Fruit fly (Drosophila melanogaster) whole organism, embryonic: ENCODE data around the gene Lamtor5.

Experiments
- Blimp-1 ChIP-seq: fragments of 200-800 bp; sonication (Bioruptor generic); optimal IDR thresholded peaks from 3 replicates; lab custom pipeline; 2018; ENCODE audit warnings: missing biosample characterization, missing genetic modification characterization, mild to moderate bottlenecking, moderate library complexity, missing genetic modification reagents
- CG10543 ChIP-seq: fragments of 200-800 bp; sonication (Bioruptor generic); optimal IDR thresholded peaks from 3 replicates; lab custom pipeline; 2017; ENCODE audit warnings: missing biosample characterization, mild to moderate bottlenecking, missing genetic modification characterization, moderate library complexity
- CG12236 ChIP-seq: fragments of 200-800 bp; sonication (Bioruptor generic); optimal IDR thresholded peaks from 2 replicates; lab custom pipeline; 2016; ENCODE audit warnings: missing biosample characterization, missing genetic modification characterization
- CG1233 ChIP-seq: fragments of 200-800 bp; sonication (Bioruptor generic); optimal IDR thresholded peaks from 4 replicates; lab custom pipeline; 2018; ENCODE audit warnings: missing biosample characterization, mild to moderate bottlenecking, missing genetic modification characterization
- CG12942 ChIP-seq: fragments of 200-800 bp; sonication (Bioruptor generic); optimal IDR thresholded peaks from 3 replicates; lab custom pipeline; 2016; ENCODE audit warnings: missing biosample characterization, missing genetic modification characterization
- CG14441 ChIP-seq: fragments of 200-800 bp; sonication (Bioruptor generic); IDR thresholded peaks from 2 replicates; pipeline ENCODE4 v1.3.6; 2022; ENCODE audit warnings: missing biosample characterization, missing genetic modification characterization
- CG14965 ChIP-seq: fragments of 200-800 bp; sonication (Bioruptor generic); optimal IDR thresholded peaks from 2 replicates; lab custom pipeline; 2016; ENCODE audit warnings: missing biosample characterization, missing genetic modification characterization, borderline replicate concordance
- CG17612 ChIP-seq: fragments of 200-800 bp; sonication (Bioruptor generic); IDR thresholded peaks from 2 replicates; pipeline ENCODE4 v1.3.6; 2022; ENCODE audit warnings: missing biosample characterization, missing genetic modification characterization
- CG17829 ChIP-seq: fragments of 200-800 bp; optimal IDR thresholded peaks from 2 replicates; lab custom pipeline; 2019; ENCODE audit warnings: missing biosample characterization, mild to moderate bottlenecking, missing genetic modification characterization, moderate library complexity
- CG18262 ChIP-seq: fragments of 200-800 bp; optimal IDR thresholded peaks from 3 replicates; lab custom pipeline; 2019; ENCODE audit warnings: missing biosample characterization, mild to moderate bottlenecking, missing genetic modification characterization, moderate library complexity
- CG2129 ChIP-seq: fragments of 200-800 bp; sonication (Bioruptor generic); IDR thresholded peaks from 2 replicates; pipeline ENCODE4 v1.3.6; 2022; ENCODE audit warnings: missing biosample characterization, missing genetic modification characterization; ENCODE audit not compliant: partially characterized antibody
- CG2202 ChIP-seq: fragments of 200-800 bp; sonication (Bioruptor generic); optimal IDR thresholded peaks from 2 replicates; lab custom pipeline; 2018; ENCODE audit warnings: missing biosample characterization, mild to moderate bottlenecking, missing genetic modification characterization
- CG34422 ChIP-seq: fragments of 200-800 bp; sonication (Bioruptor generic); IDR thresholded peaks from 3 replicates; pipeline ENCODE4 v1.3.6; 2022; ENCODE audit warnings: missing biosample characterization, missing genetic modification characterization
- CG7745 ChIP-seq: fragments of 200-800 bp; sonication (Bioruptor generic); optimal IDR thresholded peaks from 2 replicates; lab custom pipeline; 2018; ENCODE audit warnings: missing biosample characterization, mild to moderate bottlenecking, missing genetic modification characterization, moderate library complexity
- CG8290 ChIP-seq, 3 experiments: fragments of 200-800 bp; sonication (Bioruptor generic); optimal IDR thresholded peaks; 2 replicates each; lab custom pipeline; 2016 to 2019; ENCODE audit warnings: missing biosample characterization in 3 of 3, missing genetic modification characterization in 3 of 3, mild to moderate bottlenecking in 2 of 3, moderate library complexity in 1 of 3
- CG8388 ChIP-seq: fragments of 200-800 bp; sonication (Bioruptor generic); optimal IDR thresholded peaks from 2 replicates; lab custom pipeline; 2019; ENCODE audit warnings: missing biosample characterization, mild to moderate bottlenecking, missing genetic modification characterization, moderate library complexity
- CG8478 ChIP-seq: fragments of >200 bp; optimal IDR thresholded peaks from 2 replicates; lab custom pipeline; 2018
- CTCF ChIP-seq: fragments of 200-800 bp; sonication (Bioruptor generic); optimal IDR thresholded peaks from 2 replicates; lab custom pipeline; 2017; ENCODE audit warnings: missing biosample characterization, mild to moderate bottlenecking, missing genetic modification characterization, moderate library complexity
- Camta ChIP-seq: fragments of 200-800 bp; sonication (Bioruptor generic); optimal IDR thresholded peaks from 2 replicates; lab custom pipeline; 2016; ENCODE audit warnings: missing biosample characterization, missing genetic modification characterization
- MBD-R2 ChIP-seq: fragments of 200-800 bp; sonication (Bioruptor generic); IDR thresholded peaks from 2 replicates; pipeline ENCODE4 v1.3.6; 2022; ENCODE audit warnings: missing biosample characterization, missing genetic modification characterization
- MTF-1 ChIP-seq: fragments of 200-800 bp; sonication (Bioruptor generic); optimal IDR thresholded peaks from 2 replicates; lab custom pipeline; 2018; ENCODE audit warnings: missing biosample characterization, mild to moderate bottlenecking, missing genetic modification characterization, borderline replicate concordance
- Optix ChIP-seq: fragments of 200-800 bp; sonication (Bioruptor generic); IDR thresholded peaks from 3 replicates; pipeline ENCODE4 v1.3.6; 2022; ENCODE audit warnings: missing biosample characterization, missing genetic modification characterization
- Sox100B ChIP-seq: fragments of 200-800 bp; sonication (Bioruptor generic); optimal IDR thresholded peaks from 3 replicates; lab custom pipeline; 2018; ENCODE audit warnings: missing biosample characterization, mild to moderate bottlenecking, missing genetic modification characterization
- TFAM ChIP-seq: fragments of 200-800 bp; sonication (Bioruptor generic); optimal IDR thresholded peaks from 2 replicates; lab custom pipeline; 2017; ENCODE audit warnings: missing biosample characterization, missing genetic modification characterization, inconsistent platforms
- Usf ChIP-seq: fragments of 200-800 bp; sonication (Bioruptor generic); optimal IDR thresholded peaks from 2 replicates; lab custom pipeline; 2017; ENCODE audit warnings: missing genotype, missing biosample characterization, missing genetic modification characterization
- Vsx1 ChIP-seq: fragments of 200-800 bp; sonication (Bioruptor generic); optimal IDR thresholded peaks from 2 replicates; lab custom pipeline; 2017; ENCODE audit warnings: missing biosample characterization, mild to moderate bottlenecking, missing genetic modification characterization, missing genetic modification reagents
- abd-A ChIP-seq: fragments of 200-800 bp; sonication (Bioruptor generic); optimal IDR thresholded peaks from 3 replicates; lab custom pipeline; 2019; ENCODE audit warnings: missing biosample characterization, mild to moderate bottlenecking, missing genetic modification characterization, moderate library complexity
- amos ChIP-seq: fragments of 200-800 bp; sonication (Bioruptor generic); IDR thresholded peaks from 2 replicates; pipeline ENCODE4 v1.3.6; 2022; ENCODE audit warnings: missing biosample characterization, missing genetic modification characterization; ENCODE audit not compliant: partially characterized antibody
- ase ChIP-seq: fragments of 200-800 bp; sonication (Bioruptor generic); IDR thresholded peaks from 3 replicates; pipeline ENCODE4 v1.3.6; 2022; ENCODE audit warnings: missing biosample characterization, missing genetic modification characterization
- bsh ChIP-seq, 2 experiments: fragments of 200-800 bp; sonication (Bioruptor generic); optimal IDR thresholded peaks; 2 replicates each; lab custom pipeline; 2017 to 2018; ENCODE audit warnings: mild to moderate bottlenecking in 2 of 2, missing biosample characterization in 2 of 2, missing genetic modification characterization in 2 of 2, moderate library complexity in 1 of 2
- caup ChIP-seq: fragments of 200-800 bp; sonication (Bioruptor generic); optimal IDR thresholded peaks from 3 replicates; lab custom pipeline; 2017; ENCODE audit warnings: missing biosample characterization, mild to moderate bottlenecking, missing genetic modification characterization, moderate library complexity; ENCODE audit not compliant: severe bottlenecking
- corto ChIP-seq: fragments of 200-800 bp; sonication (Bioruptor generic); optimal IDR thresholded peaks from 2 replicates; lab custom pipeline; 2016; ENCODE audit warnings: missing biosample characterization, mild to moderate bottlenecking, missing genetic modification characterization, moderate library complexity
- en ChIP-seq: fragments of 200-800 bp; sonication (Bioruptor generic); optimal IDR thresholded peaks from 2 replicates; lab custom pipeline; 2016; ENCODE audit warnings: missing biosample characterization, missing genetic modification characterization
- fd96Cb ChIP-seq: fragments of 200-800 bp; sonication (Bioruptor generic); optimal IDR thresholded peaks from 2 replicates; lab custom pipeline; 2018; ENCODE audit warnings: missing biosample characterization, mild to moderate bottlenecking, missing genetic modification characterization, moderate library complexity
- fu2 ChIP-seq: fragments of 200-800 bp; sonication (Bioruptor generic); optimal IDR thresholded peaks from 2 replicates; lab custom pipeline; 2016; ENCODE audit warnings: missing biosample characterization, missing genetic modification characterization
- gce ChIP-seq: fragments of 200-800 bp; sonication (Bioruptor generic); IDR thresholded peaks from 3 replicates; pipeline ENCODE4 v1.3.6; 2022; ENCODE audit warnings: missing biosample characterization, missing genetic modification characterization
- kah ChIP-seq: fragments of 200-800 bp; sonication (Bioruptor generic); optimal IDR thresholded peaks from 2 replicates; lab custom pipeline; 2018; ENCODE audit warnings: missing biosample characterization, mild to moderate bottlenecking, missing genetic modification characterization
- klu ChIP-seq: fragments of 200-800 bp; sonication (Bioruptor generic); IDR thresholded peaks from 2 replicates; pipeline ENCODE4 v1.3.6; 2022; ENCODE audit warnings: missing biosample characterization, missing genetic modification characterization
- knrl ChIP-seq: fragments of 200-800 bp; sonication (Bioruptor generic); IDR thresholded peaks from 3 replicates; pipeline ENCODE4 v1.3.6; 2022; ENCODE audit warnings: missing biosample characterization, missing genetic modification characterization; ENCODE audit not compliant: partially characterized antibody
- lilli ChIP-seq: fragments of 200-800 bp; sonication (Bioruptor generic); optimal IDR thresholded peaks from 3 replicates; lab custom pipeline; 2016; ENCODE audit warnings: missing biosample characterization, missing genetic modification characterization
- onecut ChIP-seq: fragments of 200-800 bp; sonication (Bioruptor generic); IDR thresholded peaks from 2 replicates; pipeline ENCODE4 v1.3.6; 2022; ENCODE audit warnings: missing biosample characterization, missing genetic modification characterization
- pho ChIP-seq: fragments of 200-800 bp; sonication (Bioruptor generic); optimal IDR thresholded peaks from 2 replicates; lab custom pipeline; 2016; ENCODE audit warnings: missing biosample characterization, missing genetic modification characterization
- row ChIP-seq: fragments of 200-800 bp; sonication (Bioruptor generic); IDR thresholded peaks from 3 replicates; pipeline ENCODE4 v1.3.6; 2022; ENCODE audit warnings: missing biosample characterization, missing genetic modification characterization
- sc ChIP-seq, 3 experiments: fragments of >200 bp in 2 of 3; fragments of 200-800 bp in 1 of 3; sonication (Bioruptor generic) in 1 of 3; optimal IDR thresholded peaks; 2 replicates in 2 of 3; 3 replicates in 1 of 3; lab custom pipeline; 2017; ENCODE audit warnings: mild to moderate bottlenecking in 1 of 3, missing biosample characterization in 1 of 3, missing genetic modification characterization in 1 of 3, missing genetic modification reagents in 1 of 3
- schlank ChIP-seq: fragments of 200-800 bp; sonication (Bioruptor generic); optimal IDR thresholded peaks from 2 replicates; lab custom pipeline; 2018; ENCODE audit warnings: missing biosample characterization, mild to moderate bottlenecking, missing genetic modification characterization
- ssp ChIP-seq: fragments of 200-800 bp; sonication (Bioruptor generic); IDR thresholded peaks from 2 replicates; pipeline ENCODE4 v1.3.6; 2022; ENCODE audit warnings: missing biosample characterization, missing genetic modification characterization
- unc-4 ChIP-seq: fragments of 200-800 bp; sonication (Bioruptor generic); IDR thresholded peaks from 2 replicates; pipeline ENCODE4 v1.3.6; 2022; ENCODE audit warnings: missing biosample characterization, missing genetic modification characterization; ENCODE audit not compliant: partially characterized antibody
- vfl ChIP-seq: fragments of 200-800 bp; sonication (Bioruptor generic); optimal IDR thresholded peaks from 2 replicates; lab custom pipeline; 2016; ENCODE audit warnings: missing biosample characterization, missing genetic modification characterization
- wdn ChIP-seq: fragments of 200-800 bp; sonication (Bioruptor generic); IDR thresholded peaks from 2 replicates; pipeline ENCODE4 v1.3.6; 2022; ENCODE audit warnings: missing biosample characterization, missing genetic modification characterization

Lamtor5 gene

dm6 chrX:1861620-1862184, 2.9 kb upstream of the Lamtor5 start, which contains the start of gene deltaCOP (continued):
- TF ChIP-seq CG8290 (GFP tag; optimal IDR thresholded peaks at IDR 0.05; lab: Kevin White, UChicago) = no peak
- TF ChIP-seq CG8290 (tag; optimal IDR thresholded peaks at IDR 0.05; lab: Kevin White, UChicago) = peak in 1 of 2 experiments; percentile 40
- TF ChIP-seq fu2 (GFP tag; lab: Kevin White, UChicago) = peak; percentile 94
- peak; percentile 72 for TF ChIP-seq CG12236
- peak; percentile 47 for TF ChIP-seq CG2202 (tag; lab: Kevin White, UChicago)
- peak; percentile 73 for TF ChIP-seq CG1233
- peak; percentile 26; the same call in 1 of the 2 replicates for TF ChIP-seq amos (GFP tag; lab: Robert Waterston, UW)
- TF ChIP-seq klu (GFP tag; lab: Robert Waterston, UW) = peak; percentile 85
- TF ChIP-seq CG17612 (GFP tag; lab: Robert Waterston, UW) = 0 out of 2 replicates have a peak, but pooled peaks have one; percentile 43
- peak; percentile 78 for TF ChIP-seq vfl
- no peak for TF ChIP-seq sc (optimal IDR thresholded peaks at IDR 0.05; lab: Kevin White, UChicago)
- no peak for TF ChIP-seq sc (GFP tag; optimal IDR thresholded peaks at IDR 0.05; lab: Kevin White, UChicago)
- TF ChIP-seq en (GFP tag; lab: Kevin White, UChicago) = peak; percentile 69
- TF ChIP-seq wdn = peak; percentile 81
- TF ChIP-seq onecut = peak; percentile 56
- TF ChIP-seq pho (GFP tag; lab: Kevin White, UChicago) = peak; percentile 94
- TF ChIP-seq CG14441 (GFP tag; lab: Robert Waterston, UW) = peak; percentile 75
- TF ChIP-seq CTCF = peak; percentile 36
- no peak for TF ChIP-seq TFAM
- peak; percentile 26 for TF ChIP-seq kah
- 0 out of 3 replicates have a peak, but pooled peaks have one; percentile 37 for TF ChIP-seq gce (GFP tag; lab: Robert Waterston, UW)
- TF ChIP-seq Vsx1 (GFP tag; lab: Kevin White, UChicago) = no peak
- TF ChIP-seq CG34422 (GFP tag; lab: Robert Waterston, UW) = peak; percentile 85; the same call in 2 of the 3 replicates
- TF ChIP-seq caup (GFP tag; lab: Kevin White, UChicago) = peak; percentile 86
- TF ChIP-seq CG10543 (GFP tag; lab: Kevin White, UChicago) = peak; percentile 79
- TF ChIP-seq Usf = peak; percentile 47
- peak; percentile 93 for TF ChIP-seq lilli (GFP tag; lab: Kevin White, UChicago)
- TF ChIP-seq Optix (GFP tag; lab: Robert Waterston, UW) = peak; percentile 87
- TF ChIP-seq Sox100B = no peak
- TF ChIP-seq MBD-R2 = peak; percentile 83
- peak; percentile 69 for TF ChIP-seq CG17829 (tag; lab: Kevin White, UChicago)
- no peak for TF ChIP-seq CG8478 (lab: Kevin White, UChicago)
- TF ChIP-seq corto = no peak
- TF ChIP-seq CG8388 (GFP tag; lab: Kevin White, UChicago) = no peak
- TF ChIP-seq schlank = peak; percentile 24
- peak; percentile 58 for TF ChIP-seq Blimp-1 (GFP tag; lab: Kevin White, UChicago)
- TF ChIP-seq unc-4 (GFP tag; lab: Robert Waterston, UW) = no peak
- TF ChIP-seq abd-A (tag; lab: Kevin White, UChicago) = no peak
- peak; percentile 74; the same call in 2 of the 3 replicates for TF ChIP-seq ase (GFP tag; lab: Robert Waterston, UW)
- peak; percentile 52 for TF ChIP-seq CG14965 (GFP tag; lab: Kevin White, UChicago)
- TF ChIP-seq CG7745 (tag; lab: Kevin White, UChicago) = no peak
- TF ChIP-seq fd96Cb (tag; lab: Kevin White, UChicago) = peak; percentile 73
- peak; percentile 99 for TF ChIP-seq row
- peak; percentile 76 for TF ChIP-seq CG18262 (tag; lab: Kevin White, UChicago)
- no peak for TF ChIP-seq CG2129 (GFP tag; lab: Robert Waterston, UW)
- peak; percentile 20 for TF ChIP-seq MTF-1 (GFP tag; lab: Kevin White, UChicago)
- TF ChIP-seq Camta (GFP tag; lab: Kevin White, UChicago) = peak; percentile 88
- peak; percentile 40; the same call in 1 of the 3 replicates for TF ChIP-seq knrl
- TF ChIP-seq CG12942 = peak; percentile 86
- TF ChIP-seq bsh (GFP tag; optimal IDR thresholded peaks at IDR 0.05; lab: Kevin White, UChicago) = peak; percentile 33 to 76
- peak; percentile 74 for TF ChIP-seq ssp (GFP tag; lab: Robert Waterston, UW)
